Fruit fly (Drosophila melanogaster): ENCODE results near the gene ssh.
A peak's percentile ranks its signal among the peaks of the same experiment; 100 is the strongest.

ssh gene

DNA sequence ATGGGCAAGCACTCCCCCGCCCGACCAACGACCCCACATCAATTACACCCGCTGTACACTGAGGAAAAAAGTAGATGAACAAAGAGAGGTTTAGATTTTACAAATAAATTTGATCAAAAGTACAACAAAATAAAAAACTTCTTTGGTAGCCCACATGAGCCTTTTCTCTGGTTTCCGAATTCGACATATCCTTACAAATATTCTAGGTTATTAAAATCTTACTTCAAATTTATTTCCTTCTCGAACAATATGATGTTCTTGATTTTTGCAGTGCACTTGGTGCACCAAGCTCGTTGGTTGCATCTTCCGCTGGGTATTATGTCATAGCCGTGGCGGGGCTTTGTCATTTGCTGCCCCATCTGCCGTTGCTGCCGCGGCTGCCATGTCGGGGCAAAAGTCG lies 38.1 kb downstream of the ssh start:
- TF ChIP-seq D1 (tag; optimal IDR thresholded peaks at IDR 0.05) (no peak), CG8301 (tag; optimal IDR thresholded peaks at IDR 0.05) (peak; percentile 9), CG10348 (GFP tag; IDR thresholded peaks at IDR 0.05) (no peak), CG8159 (tag; optimal IDR thresholded peaks at IDR 0.05) (no peak), CG32121 (GFP tag; IDR thresholded peaks at IDR 0.05) (peak; percentile 64), Ets98B (GFP tag; IDR thresholded peaks at IDR 0.05) (peak; percentile 25; the same call in 1 of the 2 replicates), Snoo (tag; optimal IDR thresholded peaks at IDR 0.05) (no peak), EcR (GFP tag; optimal IDR thresholded peaks at IDR 0.05) (no peak), CG4496 (GFP tag; IDR thresholded peaks at IDR 0.05) (peak; percentile 55; the same call in 1 of the 3 replicates), Pif1B (GFP tag; optimal IDR thresholded peaks at IDR 0.05) (no peak), CG12605 (GFP tag; IDR thresholded peaks at IDR 0.05) (peak; percentile 45; the same call in 1 of the 2 replicates), CG9948 (tag; optimal IDR thresholded peaks at IDR 0.05) (no peak), fd96Ca (GFP tag; IDR thresholded peaks at IDR 0.05) (0 out of 3 replicates have a peak, but pooled peaks have one; percentile 30)

dm6 chr3R:24905959-24906634 lies 38.7 kb downstream of the ssh start, which contains the start of gene CG13643:
CG13643 (minus strand) TSS chr3R:24906004.
- TF ChIP-seq CG8301 (tag; optimal IDR thresholded peaks at IDR 0.05) = peak; percentile 79
- TF ChIP-seq CG4496 (GFP tag; IDR thresholded peaks at IDR 0.05) = peak; percentile 42; the same call in 1 of the 3 replicates
- peak; percentile 54 for TF ChIP-seq Pif1A (GFP tag; optimal IDR thresholded peaks at IDR 0.05)
- TF ChIP-seq CG34367 (tag; optimal IDR thresholded peaks at IDR 0.05) = no peak
- TF ChIP-seq CG8159 (tag; optimal IDR thresholded peaks at IDR 0.05) = peak; percentile 53
- TF ChIP-seq Snoo (tag; optimal IDR thresholded peaks at IDR 0.05) = no peak
- TF ChIP-seq CG10348 (GFP tag; IDR thresholded peaks at IDR 0.05) = no peak
- no peak for TF ChIP-seq CG15710 (tag; optimal IDR thresholded peaks at IDR 0.05)
- TF ChIP-seq EcR (GFP tag; optimal IDR thresholded peaks at IDR 0.05) = no peak
- no peak for TF ChIP-seq fd96Ca (GFP tag; IDR thresholded peaks at IDR 0.05)
- TF ChIP-seq gl (tag; optimal IDR thresholded peaks at IDR 0.05) = no peak
- TF ChIP-seq CG17806 (tag; optimal IDR thresholded peaks at IDR 0.05) = no peak
- TF ChIP-seq Ets98B (GFP tag; IDR thresholded peaks at IDR 0.05) = peak; percentile 23; the same call in 1 of the 2 replicates
- no peak for TF ChIP-seq D1 (tag; optimal IDR thresholded peaks at IDR 0.05)
- TF ChIP-seq CG13204 (GFP tag; optimal IDR thresholded peaks at IDR 0.05) = no peak
- TF ChIP-seq CG14655 (GFP tag; optimal IDR thresholded peaks at IDR 0.05) = peak; percentile 81
- TF ChIP-seq CG9948 (tag; optimal IDR thresholded peaks at IDR 0.05) = no peak
- no peak for TF ChIP-seq rn (GFP tag; IDR thresholded peaks at IDR 0.05)
- TF ChIP-seq CG12605 (GFP tag; IDR thresholded peaks at IDR 0.05) = no peak
- TF ChIP-seq Pif1B (GFP tag; optimal IDR thresholded peaks at IDR 0.05) = peak; percentile 51
- peak; percentile 56 for TF ChIP-seq CG32121 (GFP tag; IDR thresholded peaks at IDR 0.05)

- TF ChIP-seq CG12605 (GFP tag; IDR thresholded peaks at IDR 0.05) (no peak), CG4496 (GFP tag; IDR thresholded peaks at IDR 0.05) (no peak), CG15710 (tag; optimal IDR thresholded peaks at IDR 0.05) (no peak), CG14655 (GFP tag; optimal IDR thresholded peaks at IDR 0.05) (no peak), CG17806 (tag; optimal IDR thresholded peaks at IDR 0.05) (no peak), rn (GFP tag; IDR thresholded peaks at IDR 0.05) (no peak), D1 (tag; optimal IDR thresholded peaks at IDR 0.05) (no peak), Ets98B (GFP tag; IDR thresholded peaks at IDR 0.05) (no peak), CG9948 (tag; optimal IDR thresholded peaks at IDR 0.05) (no peak), gl (tag; optimal IDR thresholded peaks at IDR 0.05) (no peak), CG34367 (tag; optimal IDR thresholded peaks at IDR 0.05) (no peak), CG13204 (GFP tag; optimal IDR thresholded peaks at IDR 0.05) (no peak), EcR (GFP tag; optimal IDR thresholded peaks at IDR 0.05) (no peak), CG8301 (tag; optimal IDR thresholded peaks at IDR 0.05) (no peak)
Measured at dm6 chr3R:24900816-24901215, 43.9 kb downstream of the ssh start, which contains the start of gene CG10845. CG10845 (plus strand) TSS chr3R:24901116.

dm6 chr3R:24894419-24895206 lies 50.1 kb downstream of the ssh start, which contains the start of the genes CG31121 and CG11069:
CG31121 (minus strand) TSS chr3R:24894605.
CG11069 (plus strand) TSS chr3R:24894742.
- no peak for TF ChIP-seq CG34367 (tag; optimal IDR thresholded peaks at IDR 0.05)
- no peak for TF ChIP-seq CG8301 (tag; optimal IDR thresholded peaks at IDR 0.05)
- TF ChIP-seq EcR (GFP tag; optimal IDR thresholded peaks at IDR 0.05) = peak; percentile 46
- TF ChIP-seq CG12605 (GFP tag; IDR thresholded peaks at IDR 0.05) = no peak
- no peak for TF ChIP-seq CG10348 (GFP tag; IDR thresholded peaks at IDR 0.05)
- no peak for TF ChIP-seq rn (GFP tag; IDR thresholded peaks at IDR 0.05)
- TF ChIP-seq CG32121 (GFP tag; IDR thresholded peaks at IDR 0.05) = no peak
- TF ChIP-seq CG13204 (GFP tag; optimal IDR thresholded peaks at IDR 0.05) = peak; percentile 19
- no peak for TF ChIP-seq D1 (tag; optimal IDR thresholded peaks at IDR 0.05)
- TF ChIP-seq Ets98B (GFP tag; IDR thresholded peaks at IDR 0.05) = peak; percentile 41; the same call in 1 of the 2 replicates
- TF ChIP-seq CG14655 (GFP tag; optimal IDR thresholded peaks at IDR 0.05) = no peak
- TF ChIP-seq gl (tag; optimal IDR thresholded peaks at IDR 0.05) = no peak
- 0 out of 3 replicates have a peak, but pooled peaks have one; percentile 48 for TF ChIP-seq fd96Ca (GFP tag; IDR thresholded peaks at IDR 0.05)

dm6 chr3R:24893320-24893955 lies 51.3 kb downstream of the ssh start:
- TF ChIP-seq CG15710 (tag; optimal IDR thresholded peaks at IDR 0.05) (peak; percentile 91), Snoo (tag; optimal IDR thresholded peaks at IDR 0.05) (peak; percentile 82), CG10348 (GFP tag; IDR thresholded peaks at IDR 0.05) (peak; percentile 23; the same call in 1 of the 2 replicates), CG13204 (GFP tag; optimal IDR thresholded peaks at IDR 0.05) (peak; percentile 51), EcR (GFP tag; optimal IDR thresholded peaks at IDR 0.05) (peak; percentile 79), rn (GFP tag; IDR thresholded peaks at IDR 0.05) (peak; percentile 64; the same call in 1 of the 2 replicates), fd96Ca (GFP tag; IDR thresholded peaks at IDR 0.05) (0 out of 3 replicates have a peak, but pooled peaks have one; percentile 12), gl (tag; optimal IDR thresholded peaks at IDR 0.05) (peak; percentile 74), D1 (tag; optimal IDR thresholded peaks at IDR 0.05) (peak; percentile 98), Pif1B (GFP tag; optimal IDR thresholded peaks at IDR 0.05) (peak; percentile 76), CG8301 (tag; optimal IDR thresholded peaks at IDR 0.05) (peak; percentile 94), CG8159 (tag; optimal IDR thresholded peaks at IDR 0.05) (peak; percentile 96), CG14655 (GFP tag; optimal IDR thresholded peaks at IDR 0.05) (peak; percentile 96), CG34367 (tag; optimal IDR thresholded peaks at IDR 0.05) (peak; percentile 83), CG32121 (GFP tag; IDR thresholded peaks at IDR 0.05) (peak; percentile 88), Pif1A (GFP tag; optimal IDR thresholded peaks at IDR 0.05) (peak; percentile 70), Ets98B (GFP tag; IDR thresholded peaks at IDR 0.05) (peak; percentile 61), CG17806 (tag; optimal IDR thresholded peaks at IDR 0.05) (peak; percentile 95), CG9948 (tag; optimal IDR thresholded peaks at IDR 0.05) (peak; percentile 95), CG12605 (GFP tag; IDR thresholded peaks at IDR 0.05) (peak; percentile 56), CG4496 (GFP tag; IDR thresholded peaks at IDR 0.05) (peak; percentile 79)
